Worm (Caenorhabditis elegans) whole organism, midembryonic: ENCODE data around the gene ipla-1.

Experiments
- T22C8.4 ChIP-seq: fragments of 200-800 bp; sonication (Bioruptor generic); IDR thresholded peaks from 2 replicates; pipeline ENCODE4 v1.3.6; 2022; ENCODE audit warnings: missing genetic modification characterization, missing compliant biosample characterization
- cog-1 ChIP-seq: sonication (generic microtip); optimal IDR thresholded peaks from 2 replicates; lab custom pipeline; 2016; ENCODE audit warnings: missing genetic modification characterization, missing compliant biosample characterization
- flt-1 ChIP-seq: fragments of 200-800 bp; sonication (Bioruptor generic); IDR thresholded peaks from 2 replicates; pipeline ENCODE4 v1.3.6; 2022; ENCODE audit warnings: missing genetic modification characterization, missing compliant biosample characterization
- klf-2 ChIP-seq: fragments of 200-800 bp; sonication (Bioruptor generic); conservative IDR thresholded peaks from 2 replicates; pipeline ENCODE4 v1.3.6; 2022; ENCODE audit warnings: missing genetic modification reagents, missing genetic modification characterization, missing compliant biosample characterization
- med-1 ChIP-seq: sonication (generic microtip); optimal IDR thresholded peaks from 2 replicates; lab custom pipeline; 2017; ENCODE audit warnings: missing genetic modification characterization, mild to moderate bottlenecking, missing compliant biosample characterization, antibody characterized with exemption, missing genetic modification reagents; ENCODE audit not compliant: insufficient read depth
- ref-1 ChIP-seq: fragments of 200-800 bp; sonication (Bioruptor generic); conservative IDR thresholded peaks from 2 replicates; pipeline ENCODE4 v1.3.6; 2022; ENCODE audit warnings: missing genetic modification reagents, missing genetic modification characterization, missing compliant biosample characterization
- tab-1 ChIP-seq: fragments of 200-800 bp; sonication (Bioruptor generic); IDR thresholded peaks from 2 replicates; pipeline ENCODE4 v1.3.6; 2022; ENCODE audit warnings: missing genetic modification characterization, missing compliant biosample characterization
- ztf-23 ChIP-seq: fragments of 200-800 bp; sonication (Bioruptor generic); IDR thresholded peaks from 2 replicates; pipeline ENCODE4 v1.3.6; 2022; ENCODE audit warnings: missing genetic modification reagents, missing genetic modification characterization, missing compliant biosample characterization
- ztf-29 ChIP-seq: fragments of 200-800 bp; sonication (Bioruptor generic); IDR thresholded peaks from 2 replicates; pipeline ENCODE4 v1.3.6; 2022; ENCODE audit warnings: missing genetic modification reagents, missing genetic modification characterization, missing compliant biosample characterization

The ipla-1 gene

DNA sequence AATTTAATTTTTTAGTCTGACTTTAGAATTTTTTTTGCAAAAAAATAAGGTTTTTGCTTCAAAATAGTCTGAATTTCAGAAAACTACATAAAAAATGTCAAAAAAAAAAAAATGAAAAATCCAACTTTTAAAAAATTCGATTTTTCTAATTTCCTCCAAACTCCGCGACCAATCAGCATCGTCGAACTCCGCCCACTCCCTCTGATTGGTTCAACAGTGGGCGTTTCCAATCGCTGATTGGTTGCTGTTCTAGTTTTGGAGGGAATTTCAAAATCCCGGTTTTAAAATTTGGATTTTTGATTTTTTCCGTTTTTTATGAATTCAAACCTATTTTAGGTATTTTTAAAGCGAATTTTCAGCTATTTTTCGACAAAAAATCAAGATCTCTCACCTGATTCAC is 338 bp downstream of the ipla-1 start:
- TF ChIP-seq ref-1 (GFP tag; lab: Robert Waterston, UW): no peak
- no peak for TF ChIP-seq T22C8.4 (GFP tag; lab: Robert Waterston, UW)
- no peak for TF ChIP-seq ztf-29 (GFP tag; lab: Robert Waterston, UW)
- no peak for TF ChIP-seq flt-1 (GFP tag; lab: Robert Waterston, UW)
- no peak for TF ChIP-seq tab-1
- no peak for TF ChIP-seq med-1 (GFP tag; lab: Kevin White, UChicago)

DNA sequence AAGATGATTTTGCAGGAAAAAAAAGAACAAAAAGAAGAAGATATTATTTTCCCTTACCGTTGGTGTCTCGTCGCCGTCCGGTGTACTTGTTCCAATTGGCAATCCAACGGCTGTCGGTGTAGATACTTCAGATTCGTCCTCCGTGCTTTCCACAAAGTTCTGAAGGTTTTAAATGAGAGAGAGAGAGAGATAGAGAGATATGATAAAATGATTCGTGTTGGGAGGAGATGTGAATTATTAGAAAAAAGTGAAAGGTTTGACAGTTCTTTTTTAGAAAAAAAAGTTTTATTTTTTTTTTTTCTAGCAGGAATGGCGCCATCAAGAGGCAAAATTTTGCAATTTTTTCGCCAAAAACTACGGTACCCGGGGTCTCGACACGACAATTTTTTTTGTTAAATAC is 880 bp downstream of the ipla-1 start:
- TF ChIP-seq T22C8.4 (GFP tag; lab: Robert Waterston, UW) (no peak), med-1 (GFP tag; lab: Kevin White, UChicago) (no peak), ref-1 (GFP tag; lab: Robert Waterston, UW) (no peak), klf-2 (GFP tag; lab: Robert Waterston, UW) (no peak), tab-1 (no peak), cog-1 (no peak), ztf-29 (GFP tag; lab: Robert Waterston, UW) (no peak), flt-1 (GFP tag; lab: Robert Waterston, UW) (no peak), ztf-23 (no peak)

DNA sequence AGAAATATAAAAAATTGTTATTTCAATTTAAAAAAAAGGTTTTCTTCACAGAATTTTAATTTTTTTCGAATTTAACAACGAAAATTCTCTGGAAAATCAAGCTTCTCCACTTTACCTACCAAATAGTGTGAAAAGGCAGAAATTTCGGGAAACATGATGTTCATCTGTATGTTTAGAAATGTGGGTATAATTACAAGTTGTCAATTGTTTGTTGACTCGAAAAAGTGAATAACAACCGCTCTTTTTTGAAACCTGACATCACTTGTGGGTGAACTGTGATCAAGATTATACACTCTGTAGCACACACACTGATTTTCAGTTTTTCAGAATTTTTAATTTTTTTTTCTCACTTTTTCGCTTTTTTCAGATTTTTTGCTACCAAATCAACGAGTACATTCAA is 1.3 kb downstream of the ipla-1 start:
- no peak for TF ChIP-seq T22C8.4 (GFP tag; lab: Robert Waterston, UW)
- no peak for TF ChIP-seq ztf-29 (GFP tag; lab: Robert Waterston, UW)

DNA sequence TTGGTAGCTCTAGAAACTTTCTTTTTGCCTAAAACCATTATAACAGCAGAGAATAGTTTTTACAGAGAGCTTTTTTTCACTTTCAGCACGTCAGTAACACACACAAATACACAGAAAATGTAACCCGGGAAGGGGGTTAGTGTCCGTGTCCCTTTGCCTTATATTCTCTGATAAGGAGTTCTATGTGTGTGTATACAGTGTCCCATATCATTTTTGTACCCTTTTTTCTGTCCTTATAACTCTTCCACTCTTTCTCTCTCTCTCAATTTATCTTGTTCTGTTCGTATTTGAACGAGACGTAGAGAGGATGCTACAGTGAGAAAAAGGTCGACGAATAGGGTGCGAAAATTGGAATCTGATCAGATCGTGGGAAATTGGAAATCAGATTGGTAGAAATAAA is 2.3 kb downstream of the ipla-1 start:
- TF ChIP-seq ztf-23 (0 out of 2 replicates have a peak, but pooled peaks have one; percentile 28), ztf-29 (GFP tag; lab: Robert Waterston, UW) (no peak)

DNA sequence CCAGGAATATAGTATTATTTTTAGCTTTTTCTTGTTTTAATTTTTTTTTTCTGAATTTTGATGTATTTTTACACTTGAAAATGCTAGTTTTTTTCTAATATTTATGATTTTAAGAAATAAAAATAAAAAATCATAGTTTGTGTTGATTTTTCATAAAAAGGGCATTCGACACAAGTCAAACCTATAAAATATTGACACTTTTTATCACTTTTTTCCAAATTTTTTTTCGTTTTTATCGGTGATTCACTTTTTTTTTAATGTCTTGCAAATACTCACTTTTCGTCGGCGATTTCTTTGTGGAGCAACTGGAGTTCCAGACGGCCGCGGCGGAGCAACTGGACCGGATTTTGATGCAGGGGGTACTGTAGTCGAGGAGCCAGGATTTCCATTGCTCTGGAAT is 3.7 kb downstream of the ipla-1 start:
- TF ChIP-seq ztf-29 (GFP tag; lab: Robert Waterston, UW) (no peak), T22C8.4 (GFP tag; lab: Robert Waterston, UW) (no peak), ztf-23 (no peak), cog-1 (no peak), med-1 (GFP tag; lab: Kevin White, UChicago) (no peak), klf-2 (GFP tag; lab: Robert Waterston, UW) (no peak), tab-1 (no peak), flt-1 (GFP tag; lab: Robert Waterston, UW) (no peak), ref-1 (GFP tag; lab: Robert Waterston, UW) (no peak)

DNA sequence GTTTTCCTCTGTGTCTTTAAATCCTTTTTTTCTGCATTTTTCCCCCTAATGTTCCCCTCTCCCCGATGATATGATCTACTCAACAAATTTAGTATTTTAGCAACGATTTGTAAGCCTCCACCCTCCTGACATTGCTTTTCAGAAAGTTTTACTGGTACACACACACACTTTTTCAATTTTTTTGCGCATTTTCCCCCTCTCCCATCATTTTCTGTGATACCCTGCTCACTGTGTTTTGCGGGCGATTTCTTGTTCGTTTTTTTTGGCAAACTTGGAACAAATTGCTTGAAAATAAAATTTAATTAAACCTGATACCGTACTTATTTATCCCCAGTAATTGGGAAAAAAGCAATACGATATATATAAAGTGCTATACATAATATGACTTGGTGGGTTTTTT is 10.5 kb downstream of the ipla-1 start:
- TF ChIP-seq med-1 (GFP tag; lab: Kevin White, UChicago): no peak
- TF ChIP-seq flt-1 (GFP tag; lab: Robert Waterston, UW): no peak
- no peak for TF ChIP-seq klf-2 (GFP tag; lab: Robert Waterston, UW)
- TF ChIP-seq ref-1 (GFP tag; lab: Robert Waterston, UW): no peak
- TF ChIP-seq cog-1: no peak
- no peak for TF ChIP-seq tab-1

DNA sequence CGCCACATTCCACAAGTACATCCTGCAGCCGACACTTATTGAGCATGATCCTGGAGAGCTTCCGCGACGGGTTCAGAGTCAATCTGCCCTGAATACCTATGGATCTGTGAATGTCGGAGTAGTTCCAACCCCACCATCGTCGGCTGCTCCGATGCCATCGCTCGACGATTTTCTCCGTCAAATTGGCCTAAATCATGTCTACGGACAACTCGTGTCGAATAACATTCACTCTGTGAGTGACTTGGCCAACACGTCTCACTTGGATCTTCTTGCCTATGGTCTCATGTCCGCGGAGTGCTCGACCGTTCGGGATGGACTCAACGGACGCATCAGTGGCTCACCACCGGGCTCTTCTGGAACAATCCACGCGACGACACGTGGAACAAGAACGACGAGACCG is 11.1 kb downstream of the ipla-1 start:
- TF ChIP-seq med-1 (GFP tag; lab: Kevin White, UChicago): no peak
- TF ChIP-seq flt-1 (GFP tag; lab: Robert Waterston, UW): no peak
- TF ChIP-seq T22C8.4 (GFP tag; lab: Robert Waterston, UW): no peak
- TF ChIP-seq ztf-23: no peak
- TF ChIP-seq cog-1: no peak

DNA sequence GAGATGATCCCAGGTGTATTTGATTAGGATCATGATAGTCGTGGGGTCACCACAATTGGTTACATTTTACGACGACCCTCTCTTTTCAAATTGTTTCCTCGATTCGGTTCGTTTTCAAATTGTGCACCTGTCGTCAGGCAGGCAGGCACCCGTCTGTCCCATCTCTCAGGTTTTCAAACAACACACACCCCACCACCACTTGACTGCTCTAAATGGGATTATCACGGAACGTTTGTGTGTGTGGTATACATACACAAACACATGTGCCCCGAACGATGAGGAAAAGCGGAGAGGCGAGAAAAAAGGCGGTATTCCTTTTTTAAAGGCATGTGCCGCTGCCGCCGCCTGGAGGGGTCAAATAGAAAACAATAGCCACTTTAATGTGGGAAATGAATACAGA is 15.8 kb downstream of the ipla-1 start:
- TF ChIP-seq ref-1 (GFP tag; lab: Robert Waterston, UW) (0 out of 2 replicates have a peak, but pooled peaks have one; percentile 25), med-1 (GFP tag; lab: Kevin White, UChicago) (no peak), flt-1 (GFP tag; lab: Robert Waterston, UW) (0 out of 2 replicates have a peak, but pooled peaks have one; percentile 27)

DNA sequence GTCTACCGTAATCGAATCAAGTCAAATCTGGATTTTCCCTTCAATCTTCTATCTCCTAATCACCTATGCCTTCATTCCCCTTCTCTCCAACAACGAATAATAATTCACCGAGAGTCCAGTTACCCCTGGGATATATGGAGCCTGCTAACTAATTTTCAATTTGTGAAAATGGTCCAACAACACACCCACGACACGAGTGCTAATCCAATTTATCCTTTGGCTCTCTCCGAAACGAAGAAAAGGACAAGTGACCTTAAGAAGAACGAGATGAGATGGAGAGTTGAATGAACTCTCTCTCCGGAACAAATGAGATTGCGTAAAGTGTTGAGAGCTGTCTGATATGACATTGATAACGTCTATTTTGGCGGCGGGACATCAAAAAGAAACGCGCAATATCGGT is 16.8 kb downstream of the ipla-1 start:
- TF ChIP-seq ztf-23 (no peak), klf-2 (GFP tag; lab: Robert Waterston, UW) (no peak), flt-1 (GFP tag; lab: Robert Waterston, UW) (no peak), tab-1 (no peak), med-1 (GFP tag; lab: Kevin White, UChicago) (no peak), ref-1 (GFP tag; lab: Robert Waterston, UW) (no peak)

DNA sequence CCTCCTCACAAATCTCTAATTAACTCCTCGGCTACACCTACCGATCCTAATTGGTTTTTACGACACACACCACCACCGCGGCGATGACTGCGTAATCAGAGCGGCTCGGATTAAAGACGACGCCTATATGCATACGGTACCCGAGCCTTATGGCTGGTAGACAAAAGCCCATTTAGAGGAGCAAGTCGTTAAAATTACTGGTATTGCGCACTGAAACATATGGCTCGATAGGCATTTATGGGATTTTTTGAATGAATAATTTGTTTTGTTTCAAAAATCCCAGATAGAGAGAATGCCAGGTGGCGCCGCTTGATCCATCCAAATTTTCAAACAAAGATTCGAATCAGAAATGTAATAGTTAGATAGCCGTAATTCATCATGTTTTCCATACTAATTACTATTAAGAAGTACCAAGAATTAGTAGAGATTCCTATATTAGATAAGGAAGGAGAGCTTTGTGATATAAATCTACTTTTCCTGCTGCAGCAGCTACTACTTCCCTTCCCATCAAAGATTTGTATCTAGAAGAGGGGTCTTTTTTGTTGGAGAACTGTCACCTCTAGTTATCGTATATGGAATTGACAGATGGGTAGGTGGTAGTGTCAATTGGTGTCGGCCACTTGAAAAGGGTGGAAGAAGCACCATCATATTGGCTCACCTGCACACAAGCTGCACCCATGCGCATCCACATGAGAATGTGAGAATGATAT is 17.8 kb downstream of the ipla-1 start:
- no peak for TF ChIP-seq ref-1 (GFP tag; lab: Robert Waterston, UW)
- no peak for TF ChIP-seq flt-1 (GFP tag; lab: Robert Waterston, UW)
- TF ChIP-seq med-1 (GFP tag; lab: Kevin White, UChicago): no peak
- TF ChIP-seq ztf-23: no peak
- TF ChIP-seq ztf-29 (GFP tag; lab: Robert Waterston, UW): no peak
- TF ChIP-seq cog-1: no peak
- no peak for TF ChIP-seq klf-2 (GFP tag; lab: Robert Waterston, UW)
- no peak for TF ChIP-seq tab-1
- TF ChIP-seq T22C8.4 (GFP tag; lab: Robert Waterston, UW): no peak

DNA sequence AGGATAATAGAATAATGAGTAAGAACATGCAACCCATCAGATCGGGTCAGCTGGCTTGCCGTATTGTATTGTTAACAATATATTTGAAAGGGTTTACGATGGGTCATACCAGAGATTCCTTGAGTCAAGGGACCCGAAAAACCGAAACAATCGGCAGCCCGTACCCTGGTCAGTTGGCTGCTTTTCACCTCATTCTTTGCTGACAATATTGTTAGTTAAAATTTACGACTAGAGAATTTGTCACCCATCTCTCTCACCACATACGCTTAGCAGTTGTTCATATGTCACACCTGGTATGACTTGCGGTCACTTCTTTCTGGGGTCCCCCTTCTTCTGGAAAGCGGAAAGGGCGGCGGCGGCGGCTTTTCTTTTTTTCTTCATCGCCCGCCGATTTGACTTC is 20.1 kb downstream of the ipla-1 start:
- TF ChIP-seq med-1 (GFP tag; lab: Kevin White, UChicago) (no peak), cog-1 (no peak), klf-2 (GFP tag; lab: Robert Waterston, UW) (no peak), ref-1 (GFP tag; lab: Robert Waterston, UW) (no peak), T22C8.4 (GFP tag; lab: Robert Waterston, UW) (no peak), ztf-23 (no peak), tab-1 (no peak), flt-1 (GFP tag; lab: Robert Waterston, UW) (no peak), ztf-29 (GFP tag; lab: Robert Waterston, UW) (no peak)
